Worm (Caenorhabditis elegans): ENCODE data around the gene cwp-4.

The cwp-4 gene

ce11 chrV:5053335-5053734, at the start of gene cwp-4:
Gene cwp-4 (plus strand): TSS chrV:5053635.
- TF ChIP-seq tbx-37 (GFP tag; conservative IDR thresholded peaks at IDR 0.05) (no peak), tra-4 (tag; optimal IDR thresholded peaks at IDR 0.05) (no peak), hmg-4 (GFP tag; optimal IDR thresholded peaks at IDR 0.05) (no peak), flt-1 (GFP tag; IDR thresholded peaks at IDR 0.05) (no peak)

ce11 chrV:5012193-5012853, 41.1 kb upstream of the cwp-4 start, which contains the start of gene srr-6:
Gene srr-6 (plus strand): TSS chrV:5012803.
- TF ChIP-seq tbx-37 (GFP tag; conservative IDR thresholded peaks at IDR 0.05) (no peak), tbx-11 (GFP tag; IDR thresholded peaks at IDR 0.05) (no peak), B0310.2 (tag; optimal IDR thresholded peaks at IDR 0.05) (no peak), hmbx-1 (tag; optimal IDR thresholded peaks at IDR 0.05) (no peak), hnd-1 (tag; optimal IDR thresholded peaks at IDR 0.05) (no peak), scrt-1 (GFP tag; IDR thresholded peaks at IDR 0.05) (no peak), ama-1 (optimal IDR thresholded peaks at IDR 0.05) (no peak), aly-1 (tag; optimal IDR thresholded peaks at IDR 0.05) (no peak), ceh-36 (tag; optimal IDR thresholded peaks at IDR 0.05) (no peak), ceh-13 (GFP tag; optimal IDR thresholded peaks at IDR 0.05) (no peak), ets-7 (tag; optimal IDR thresholded peaks at IDR 0.05) (no peak), pes-1 (GFP tag; IDR thresholded peaks at IDR 0.05) (no peak), hmg-4 (GFP tag; optimal IDR thresholded peaks at IDR 0.05) (no peak), F13C5.2 (tag; optimal IDR thresholded peaks at IDR 0.05) (no peak), tra-4 (tag; optimal IDR thresholded peaks at IDR 0.05) (no peak), flt-1 (GFP tag; IDR thresholded peaks at IDR 0.05) (no peak), sea-1 (GFP tag; conservative IDR thresholded peaks at IDR 0.05) (no peak)

ce11 chrV:5016728-5017127, 36.7 kb upstream of the cwp-4 start:
- no peak for TF ChIP-seq pes-1 (GFP tag; IDR thresholded peaks at IDR 0.05)
- no peak for TF ChIP-seq ama-1 (optimal IDR thresholded peaks at IDR 0.05)
- no peak for TF ChIP-seq B0310.2 (tag; optimal IDR thresholded peaks at IDR 0.05)
- TF ChIP-seq sea-1 (GFP tag; conservative IDR thresholded peaks at IDR 0.05) = no peak
- TF ChIP-seq tbx-11 (GFP tag; IDR thresholded peaks at IDR 0.05) = no peak
- TF ChIP-seq hmg-4 (GFP tag; optimal IDR thresholded peaks at IDR 0.05) = no peak
- TF ChIP-seq ets-7 (tag; optimal IDR thresholded peaks at IDR 0.05) = no peak
- no peak for TF ChIP-seq scrt-1 (GFP tag; IDR thresholded peaks at IDR 0.05)

ce11 chrV:5018067-5018466, 35.4 kb upstream of the cwp-4 start:
- TF ChIP-seq ama-1 (optimal IDR thresholded peaks at IDR 0.05) = no peak
- TF ChIP-seq hmg-4 (GFP tag; optimal IDR thresholded peaks at IDR 0.05) = no peak
- TF ChIP-seq sea-1 (GFP tag; conservative IDR thresholded peaks at IDR 0.05) = no peak
- TF ChIP-seq pes-1 (GFP tag; IDR thresholded peaks at IDR 0.05) = no peak
- no peak for TF ChIP-seq B0310.2 (tag; optimal IDR thresholded peaks at IDR 0.05)
- no peak for TF ChIP-seq aly-1 (tag; optimal IDR thresholded peaks at IDR 0.05)
- TF ChIP-seq tbx-37 (GFP tag; conservative IDR thresholded peaks at IDR 0.05) = no peak
- TF ChIP-seq ceh-13 (GFP tag; optimal IDR thresholded peaks at IDR 0.05) = no peak
- TF ChIP-seq scrt-1 (GFP tag; IDR thresholded peaks at IDR 0.05) = no peak
- TF ChIP-seq tbx-11 (GFP tag; IDR thresholded peaks at IDR 0.05) = no peak
- TF ChIP-seq hmbx-1 (tag; optimal IDR thresholded peaks at IDR 0.05) = no peak
- TF ChIP-seq tra-4 (tag; optimal IDR thresholded peaks at IDR 0.05) = no peak
- no peak for TF ChIP-seq ceh-36 (tag; optimal IDR thresholded peaks at IDR 0.05)
- no peak for TF ChIP-seq ets-7 (tag; optimal IDR thresholded peaks at IDR 0.05)
- TF ChIP-seq flt-1 (GFP tag; IDR thresholded peaks at IDR 0.05) = no peak
- TF ChIP-seq F13C5.2 (tag; optimal IDR thresholded peaks at IDR 0.05) = no peak

ce11 chrV:5018810-5019274, 34.6 kb upstream of the cwp-4 start, which contains the start of gene srr-4:
Gene srr-4 (plus strand): TSS chrV:5019224.
- TF ChIP-seq hmbx-1 (tag; optimal IDR thresholded peaks at IDR 0.05) (no peak), ceh-36 (tag; optimal IDR thresholded peaks at IDR 0.05) (no peak), ama-1 (optimal IDR thresholded peaks at IDR 0.05) (no peak), B0310.2 (tag; optimal IDR thresholded peaks at IDR 0.05) (no peak), hnd-1 (tag; optimal IDR thresholded peaks at IDR 0.05) (no peak), tbx-11 (GFP tag; IDR thresholded peaks at IDR 0.05) (no peak), ceh-13 (GFP tag; optimal IDR thresholded peaks at IDR 0.05) (no peak), tbx-37 (GFP tag; conservative IDR thresholded peaks at IDR 0.05) (no peak), scrt-1 (GFP tag; IDR thresholded peaks at IDR 0.05) (no peak)

ce11 chrV:5023355-5023754, 30.1 kb upstream of the cwp-4 start:
- TF ChIP-seq tbx-37 (GFP tag; conservative IDR thresholded peaks at IDR 0.05) (no peak), hmg-4 (GFP tag; optimal IDR thresholded peaks at IDR 0.05) (peak; percentile 37), ama-1 (optimal IDR thresholded peaks at IDR 0.05) (no peak)

- TF ChIP-seq tra-4 (tag; optimal IDR thresholded peaks at IDR 0.05) (no peak), tbx-11 (GFP tag; IDR thresholded peaks at IDR 0.05) (no peak), aly-1 (tag; optimal IDR thresholded peaks at IDR 0.05) (no peak), pes-1 (GFP tag; IDR thresholded peaks at IDR 0.05) (no peak)
Measured at ce11 chrV:5026438-5026837, 27.0 kb upstream of the cwp-4 start.

ce11 chrV:5027640-5028039, 25.8 kb upstream of the cwp-4 start, which contains the start of gene cpt-4:
Gene cpt-4 (minus strand): TSS chrV:5027723.
- TF ChIP-seq hmg-4 (GFP tag; optimal IDR thresholded peaks at IDR 0.05) = no peak
- TF ChIP-seq B0310.2 (tag; optimal IDR thresholded peaks at IDR 0.05) = no peak
- TF ChIP-seq F13C5.2 (tag; optimal IDR thresholded peaks at IDR 0.05) = no peak
- no peak for TF ChIP-seq ceh-13 (GFP tag; optimal IDR thresholded peaks at IDR 0.05)
- no peak for TF ChIP-seq sea-1 (GFP tag; conservative IDR thresholded peaks at IDR 0.05)
- no peak for TF ChIP-seq scrt-1 (GFP tag; IDR thresholded peaks at IDR 0.05)
- no peak for TF ChIP-seq tra-4 (tag; optimal IDR thresholded peaks at IDR 0.05)
- no peak for TF ChIP-seq hnd-1 (tag; optimal IDR thresholded peaks at IDR 0.05)
- TF ChIP-seq tbx-37 (GFP tag; conservative IDR thresholded peaks at IDR 0.05) = no peak
- no peak for TF ChIP-seq ama-1 (optimal IDR thresholded peaks at IDR 0.05)
- no peak for TF ChIP-seq pes-1 (GFP tag; IDR thresholded peaks at IDR 0.05)
- no peak for TF ChIP-seq tbx-11 (GFP tag; IDR thresholded peaks at IDR 0.05)
- no peak for TF ChIP-seq aly-1 (tag; optimal IDR thresholded peaks at IDR 0.05)

All from whole organism, early embryonic.